Fruit fly (Drosophila melanogaster): ENCODE data around the gene Oatp30B.

Oatp30B gene

dm6 chr2L:9565387-9565786 lies 44.4 kb downstream of the Oatp30B start, which contains the start of gene CG46468:
TSS of gene CG46468 (minus strand) at chr2L:9565438.
- TF ChIP-seq Myc (optimal IDR thresholded peaks at IDR 0.05), result no peak
- no peak for TF ChIP-seq h (optimal IDR thresholded peaks at IDR 0.05)
- TF ChIP-seq Sin3A (optimal IDR thresholded peaks at IDR 0.05), result no peak
- no peak for TF ChIP-seq ttk (optimal IDR thresholded peaks at IDR 0.05)
- TF ChIP-seq insv (optimal IDR thresholded peaks at IDR 0.05), result no peak

DNA sequence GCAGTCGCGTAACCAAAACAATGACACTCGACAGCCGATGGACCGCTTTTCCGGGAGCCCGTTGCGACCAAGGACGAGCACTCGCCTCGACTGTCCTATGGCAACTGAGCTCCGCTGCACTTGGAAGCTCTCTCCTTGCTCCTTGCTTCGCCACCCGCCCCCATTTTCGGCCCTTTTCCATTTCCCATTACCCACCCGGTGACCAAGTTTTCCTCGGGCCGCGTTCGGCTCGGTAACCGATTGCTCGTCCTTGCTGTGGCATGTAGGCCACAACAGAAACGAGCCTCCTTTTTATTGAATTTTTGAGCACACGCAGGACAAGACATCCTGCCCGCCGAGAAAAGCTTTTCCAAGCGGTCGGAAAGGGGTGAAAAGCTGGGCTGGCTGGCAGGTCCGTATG lies 45.6 kb downstream of the Oatp30B start, which contains the start of gene jp:
Gene jp, minus strand, starts transcription at position 95 of the 400 bp plus-strand sequence.
- TF ChIP-seq psq (optimal IDR thresholded peaks at IDR 0.05) (no peak), insv (optimal IDR thresholded peaks at IDR 0.05) (no peak), h (optimal IDR thresholded peaks at IDR 0.05) (no peak), Sin3A (optimal IDR thresholded peaks at IDR 0.05) (no peak), ttk (optimal IDR thresholded peaks at IDR 0.05) (no peak), Myc (optimal IDR thresholded peaks at IDR 0.05) (no peak)

DNA sequence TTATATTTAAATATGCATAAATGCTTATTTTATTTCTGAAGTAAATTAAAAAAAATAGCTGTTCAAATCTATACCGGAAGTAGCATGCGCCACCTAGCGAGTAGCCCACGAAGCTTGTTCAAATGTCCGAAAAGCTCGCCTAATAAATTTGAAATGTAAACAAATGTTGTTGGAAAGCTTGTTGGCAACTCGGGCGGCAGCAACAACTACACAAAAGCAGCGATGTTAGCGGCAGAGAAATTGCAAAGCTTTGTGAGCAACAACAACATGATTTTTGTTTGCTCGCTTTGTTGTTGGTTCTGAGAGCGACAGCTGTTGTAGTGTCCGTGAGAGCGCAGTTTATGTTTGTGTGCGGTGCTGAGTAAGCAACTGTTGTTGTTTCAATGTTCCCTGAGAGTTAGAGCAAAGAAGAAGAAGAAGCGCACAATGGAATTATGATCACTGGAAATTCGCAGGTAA lies 46.4 kb downstream of the Oatp30B start:
- TF ChIP-seq Sin3A (optimal IDR thresholded peaks at IDR 0.05) (no peak), insv (optimal IDR thresholded peaks at IDR 0.05) (no peak), psq (optimal IDR thresholded peaks at IDR 0.05) (no peak), h (optimal IDR thresholded peaks at IDR 0.05) (no peak), Myc (optimal IDR thresholded peaks at IDR 0.05) (no peak), ttk (optimal IDR thresholded peaks at IDR 0.05) (no peak)

DNA sequence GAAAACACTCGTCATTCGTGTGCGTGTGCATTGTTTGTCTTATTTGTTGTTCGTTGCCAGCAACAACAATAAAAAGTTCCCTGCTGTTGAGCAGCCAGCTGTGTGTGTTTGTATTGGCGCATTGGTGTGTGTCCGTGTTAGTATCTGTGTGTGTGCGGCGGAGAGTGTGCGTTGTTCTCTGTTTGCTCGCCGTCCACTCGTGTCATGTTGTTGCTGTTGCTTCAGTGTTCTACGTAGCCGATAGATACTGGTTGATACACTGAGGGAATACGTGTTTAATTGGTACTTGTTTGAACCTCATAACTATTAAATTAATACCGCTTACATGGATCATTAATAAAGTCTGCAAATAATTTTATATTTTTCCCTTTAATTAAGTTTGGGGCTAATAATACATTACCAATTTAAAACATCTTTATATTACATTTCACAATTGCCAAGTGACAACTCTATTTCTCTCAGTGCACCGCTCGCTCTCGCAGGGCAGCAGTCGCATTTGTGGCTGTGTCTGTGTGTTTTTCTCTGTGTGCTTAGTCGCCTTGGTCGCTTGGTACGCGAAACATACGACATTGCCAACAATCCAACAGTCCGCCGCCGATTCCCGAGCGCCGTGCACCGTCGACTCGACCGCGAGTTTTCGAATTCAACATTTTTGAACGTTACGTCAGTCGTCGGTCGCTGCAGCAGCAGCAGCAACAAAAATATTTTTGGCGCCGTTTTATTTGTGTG lies 47.5 kb downstream of the Oatp30B start, which contains the start of gene brwl:
Gene brwl, plus strand, starts transcription at position 531 of the 729 bp plus-strand sequence.
- no peak for TF ChIP-seq ttk (optimal IDR thresholded peaks at IDR 0.05)
- TF ChIP-seq psq (optimal IDR thresholded peaks at IDR 0.05), result no peak
- no peak for TF ChIP-seq Myc (optimal IDR thresholded peaks at IDR 0.05)
- no peak for TF ChIP-seq insv (optimal IDR thresholded peaks at IDR 0.05)

DNA sequence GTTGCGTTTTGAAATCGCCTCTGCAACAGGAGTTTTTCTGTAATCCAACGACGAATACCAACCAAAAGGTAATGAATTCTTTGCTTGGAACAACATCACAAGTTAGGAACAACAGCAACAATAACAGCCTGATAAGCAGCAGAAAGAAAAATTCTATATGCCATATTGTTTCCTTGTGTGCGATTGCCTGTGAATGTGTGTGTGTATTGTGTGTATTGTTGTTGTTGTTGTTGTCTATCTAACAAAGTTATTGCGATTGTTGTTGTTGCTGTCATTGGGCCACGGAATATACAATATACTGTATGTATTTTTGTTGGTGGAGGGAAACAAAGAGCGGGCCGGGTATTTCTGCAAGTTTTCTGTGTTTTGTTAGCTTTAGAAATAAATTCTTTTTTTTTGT lies 48.1 kb downstream of the Oatp30B start:
- no peak for TF ChIP-seq insv (optimal IDR thresholded peaks at IDR 0.05)
- TF ChIP-seq h (optimal IDR thresholded peaks at IDR 0.05), result no peak

DNA sequence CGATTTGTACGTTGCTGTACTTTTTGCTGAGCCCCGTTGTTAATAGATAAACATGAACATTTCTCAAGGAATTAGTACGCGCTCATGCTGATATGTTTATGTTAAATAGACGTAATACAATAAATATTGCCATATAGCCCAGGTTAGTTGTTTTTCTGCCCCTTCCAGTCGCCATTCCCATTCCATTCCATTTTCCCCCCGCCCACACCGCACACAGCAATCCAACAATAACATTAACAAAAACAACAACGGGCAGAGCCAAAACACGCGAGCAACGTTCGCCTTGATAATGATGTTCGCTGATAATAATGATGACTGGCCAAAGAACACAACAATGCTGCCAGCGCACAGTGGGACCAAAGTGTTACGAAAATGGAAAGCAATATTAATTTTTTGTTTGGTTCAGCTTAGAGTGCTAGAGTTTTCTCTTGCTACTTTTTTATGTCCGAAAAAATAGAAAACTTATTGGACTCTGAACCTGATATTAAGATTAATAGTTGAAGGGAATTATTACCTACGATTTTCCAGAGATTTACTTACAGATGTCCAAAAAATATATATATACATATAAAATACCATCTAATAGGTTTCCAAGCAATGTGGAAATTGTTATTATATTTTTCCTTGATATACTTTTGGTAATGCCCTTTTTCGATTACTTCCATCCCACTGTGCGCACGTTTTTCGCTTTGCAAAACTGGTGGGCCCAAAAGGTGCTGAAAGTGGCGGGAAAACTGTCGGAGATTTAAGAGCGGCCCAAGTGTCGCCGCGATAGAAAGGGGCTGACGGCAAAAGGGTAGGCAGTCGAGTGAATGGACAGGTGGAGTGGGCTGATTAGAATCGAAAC lies 48.8 kb downstream of the Oatp30B start:
- TF ChIP-seq Sin3A (optimal IDR thresholded peaks at IDR 0.05) (no peak), ttk (optimal IDR thresholded peaks at IDR 0.05) (no peak), Myc (optimal IDR thresholded peaks at IDR 0.05) (no peak), insv (optimal IDR thresholded peaks at IDR 0.05) (no peak), psq (optimal IDR thresholded peaks at IDR 0.05) (no peak), h (optimal IDR thresholded peaks at IDR 0.05) (no peak)

dm6 chr2L:9570673-9571193 lies 49.7 kb downstream of the Oatp30B start:
- TF ChIP-seq ttk (optimal IDR thresholded peaks at IDR 0.05) (no peak), insv (optimal IDR thresholded peaks at IDR 0.05) (no peak), Myc (optimal IDR thresholded peaks at IDR 0.05) (no peak), h (optimal IDR thresholded peaks at IDR 0.05) (no peak), Sin3A (optimal IDR thresholded peaks at IDR 0.05) (no peak), psq (optimal IDR thresholded peaks at IDR 0.05) (no peak)

- TF ChIP-seq insv (optimal IDR thresholded peaks at IDR 0.05) (no peak), Sin3A (optimal IDR thresholded peaks at IDR 0.05) (no peak), psq (optimal IDR thresholded peaks at IDR 0.05) (no peak), h (optimal IDR thresholded peaks at IDR 0.05) (no peak), ttk (optimal IDR thresholded peaks at IDR 0.05) (no peak), Myc (optimal IDR thresholded peaks at IDR 0.05) (no peak)
Observed at dm6 chr2L:9576269-9576933, 55.4 kb downstream of the Oatp30B start, which contains the start of gene Mtpalpha. TSS of gene Mtpalpha (minus strand) at chr2L:9576769.

dm6 chr2L:9579538-9579937 lies 58.5 kb downstream of the Oatp30B start, which contains the start of gene CG31709:
TSS of gene CG31709 (minus strand) at chr2L:9579638.
- TF ChIP-seq Myc (optimal IDR thresholded peaks at IDR 0.05), result no peak
- no peak for TF ChIP-seq ttk (optimal IDR thresholded peaks at IDR 0.05)
- no peak for TF ChIP-seq Sin3A (optimal IDR thresholded peaks at IDR 0.05)
- no peak for TF ChIP-seq h (optimal IDR thresholded peaks at IDR 0.05)
- no peak for TF ChIP-seq psq (optimal IDR thresholded peaks at IDR 0.05)
- TF ChIP-seq insv (optimal IDR thresholded peaks at IDR 0.05), result no peak

dm6 chr2L:9581582-9581981 lies 60.6 kb downstream of the Oatp30B start, which contains the start of gene gcm:
TSS of gene gcm (minus strand) at chr2L:9581745.
- TF ChIP-seq psq (optimal IDR thresholded peaks at IDR 0.05) (no peak), Sin3A (optimal IDR thresholded peaks at IDR 0.05) (no peak), ttk (optimal IDR thresholded peaks at IDR 0.05) (no peak), Myc (optimal IDR thresholded peaks at IDR 0.05) (no peak), insv (optimal IDR thresholded peaks at IDR 0.05) (no peak)

DNA sequence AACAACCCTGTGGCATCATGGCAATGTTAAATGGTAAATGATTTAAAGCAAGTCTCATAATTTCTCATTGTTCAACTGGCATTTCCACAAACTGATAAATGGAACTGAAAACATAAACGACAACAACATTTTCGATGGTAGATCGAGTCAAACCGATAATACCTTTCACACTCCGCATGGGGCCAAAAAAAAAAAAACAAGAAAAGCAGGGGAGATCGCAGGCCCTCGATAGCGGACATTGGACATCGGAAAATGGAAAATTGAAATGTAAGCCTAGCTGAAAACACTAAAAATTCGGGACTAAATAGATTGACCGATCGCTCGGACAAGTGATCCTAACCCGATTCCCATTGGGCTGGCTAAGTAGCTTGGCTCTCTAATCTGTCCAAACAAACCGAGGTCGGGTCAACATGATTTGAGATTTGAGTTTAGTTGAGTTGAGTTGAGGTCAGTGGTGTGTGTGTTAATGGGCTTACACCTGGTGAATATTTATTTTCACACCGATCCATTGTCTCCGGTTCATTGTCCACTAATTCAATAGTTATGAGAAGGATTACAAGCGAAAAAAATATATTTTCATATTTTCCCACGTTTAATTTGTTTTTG lies 63.2 kb downstream of the Oatp30B start:
- TF ChIP-seq Sin3A (optimal IDR thresholded peaks at IDR 0.05) (no peak), h (optimal IDR thresholded peaks at IDR 0.05) (no peak), ttk (optimal IDR thresholded peaks at IDR 0.05) (no peak), psq (optimal IDR thresholded peaks at IDR 0.05) (no peak), insv (optimal IDR thresholded peaks at IDR 0.05) (no peak), Myc (optimal IDR thresholded peaks at IDR 0.05) (no peak)
